ENCODE assay signal across 3 worm cellular contexts in the genomic region with DNA sequence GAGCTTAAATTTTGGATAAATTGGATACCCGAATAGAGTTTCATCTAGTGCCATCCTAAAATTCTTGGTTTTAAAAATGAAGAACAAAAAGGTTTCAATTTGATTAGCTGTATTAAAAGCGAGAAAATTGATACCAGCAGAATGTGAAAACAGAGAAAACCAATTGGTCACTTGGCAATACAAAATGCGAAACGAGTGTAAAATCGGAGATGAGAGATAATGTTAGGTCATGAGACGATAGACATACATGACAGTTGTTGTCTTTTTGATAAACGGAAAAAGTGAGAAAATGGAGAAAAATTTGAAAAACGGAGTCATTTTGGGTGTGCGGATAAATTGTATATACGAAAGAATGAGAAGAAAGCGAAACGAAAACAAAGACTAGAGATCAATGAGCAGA.
TF ChIP-seq lines count a peak whose summit lies in the region.

TSS of gene sfxn-5 (minus strand) at position 55 of the 400 bp plus-strand sequence.

TF ChIP-seq in whole organism, L1 larva, 84 proteins besides CTCF, POLR2A, EP300 and RAD21 (continued from another document):
- TF ChIP-seq fos-1 (tag; optimal IDR thresholded peaks at IDR 0.05; lab: Kevin White, UChicago) (peak; percentile 11), mep-1 (tag; optimal IDR thresholded peaks at IDR 0.05; lab: Kevin White, UChicago) (peak; percentile 73), nhr-85 (tag; lab: Kevin White, UChicago) (peak; percentile 54), nhr-71 (tag; optimal IDR thresholded peaks at IDR 0.05; lab: Kevin White, UChicago) (peak; percentile 68), snu-23 (GFP tag; optimal IDR thresholded peaks at IDR 0.05; lab: Kevin White, UChicago) (peak; percentile 59), efl-1 (optimal IDR thresholded peaks at IDR 0.05; lab: Kevin White, UChicago) (peak in 1 of 2 experiments; percentile 25), efl-1 (GFP tag; optimal IDR thresholded peaks at IDR 0.05 in 1 of 2; lab: Kevin White, UChicago) (peak in 1 of 2 experiments; percentile 1), nhr-19 (GFP tag; conservative IDR thresholded peaks at IDR 0.05; lab: Robert Waterston, UW) (peak; percentile 12), mdl-1 (tag; optimal IDR thresholded peaks at IDR 0.05; lab: Kevin White, UChicago) (peak in 1 of 2 experiments; percentile 1), aha-1 (tag; optimal IDR thresholded peaks at IDR 0.05; lab: Kevin White, UChicago) (no peak), lin-14 (GFP tag; optimal IDR thresholded peaks at IDR 0.05; lab: Kevin White, UChicago) (peak; percentile 82)

TF ChIP-seq in whole organism, L2 larva, 48 proteins besides CTCF, POLR2A, EP300 and RAD21 (continued from another document):
- TF ChIP-seq sma-9 (GFP tag; optimal IDR thresholded peaks at IDR 0.05; lab: Kevin White, UChicago) (peak; percentile 34), sma-9 (tag; optimal IDR thresholded peaks at IDR 0.05; lab: Kevin White, UChicago) (no peak)

TF ChIP-seq in whole organism, L4 larva, 104 proteins besides CTCF, POLR2A, EP300 and RAD21 (continued from another document):
- TF ChIP-seq cey-2 (tag; optimal IDR thresholded peaks at IDR 0.05; lab: Kevin White, UChicago; ENCODE audit: borderline replicate concordance, insufficient read depth) (no peak), zip-2 (tag; optimal IDR thresholded peaks at IDR 0.05; lab: Kevin White, UChicago) (no peak), dve-1 (tag; optimal IDR thresholded peaks at IDR 0.05; lab: Kevin White, UChicago; ENCODE audit: insufficient read depth) (peak; percentile 42), spr-1 (tag; optimal IDR thresholded peaks at IDR 0.05; lab: Kevin White, UChicago) (no peak), zfp-2 (tag; optimal IDR thresholded peaks at IDR 0.05; lab: Kevin White, UChicago) (no peak), php-3 (GFP tag; IDR thresholded peaks at IDR 0.05; lab: Robert Waterston, UW) (no peak), nhr-111 (GFP tag; optimal IDR thresholded peaks at IDR 0.05; lab: Kevin White, UChicago) (no peak), unc-62 (GFP tag; optimal IDR thresholded peaks at IDR 0.05 in 1 of 2; lab: Kevin White, UChicago) (peak in 1 of 2 experiments; percentile 13), unc-62 (tag; optimal IDR thresholded peaks at IDR 0.05; lab: Kevin White, UChicago) (no peak), gei-8 (GFP tag; optimal IDR thresholded peaks at IDR 0.05; lab: Kevin White, UChicago) (no peak), daf-8 (GFP tag; IDR thresholded peaks at IDR 0.05; lab: Robert Waterston, UW) (no peak), pqm-1 (tag; optimal IDR thresholded peaks at IDR 0.05; lab: Kevin White, UChicago) (peak; percentile 65), hlh-30 (tag; optimal IDR thresholded peaks at IDR 0.05; lab: Kevin White, UChicago; ENCODE audit: insufficient read depth) (peak; percentile 57), nhr-11 (tag; optimal IDR thresholded peaks at IDR 0.05; lab: Kevin White, UChicago) (peak; percentile 8), T20F7.1 (GFP tag; optimal IDR thresholded peaks at IDR 0.05; lab: Kevin White, UChicago) (no peak), D1046.2 (GFP tag; IDR thresholded peaks at IDR 0.05; lab: Robert Waterston, UW) (no peak), unc-39 (tag; optimal IDR thresholded peaks at IDR 0.05; lab: Kevin White, UChicago) (no peak), mxl-2 (GFP tag; conservative IDR thresholded peaks at IDR 0.05; lab: Robert Waterston, UW) (no peak), mdl-1 (tag; optimal IDR thresholded peaks at IDR 0.05; lab: Kevin White, UChicago) (no peak), madf-5 (GFP tag; IDR thresholded peaks at IDR 0.05; lab: Robert Waterston, UW) (no peak), unc-130 (GFP tag; optimal IDR thresholded peaks at IDR 0.05; lab: Kevin White, UChicago) (no peak), zfp-3 (GFP tag; conservative IDR thresholded peaks at IDR 0.05; lab: Robert Waterston, UW) (no peak), lim-7 (GFP tag; IDR thresholded peaks at IDR 0.05; lab: Robert Waterston, UW) (no peak)
